Fruit fly (Drosophila melanogaster) S2 (cell line): ENCODE data around the gene fh.

Experiments
- CG8478 ChIP-seq: fragments of >200 bp; optimal IDR thresholded peaks from 2 replicates; lab custom pipeline; 2018
- CTCF ChIP-seq, 2 experiments: fragments of >200 bp; optimal IDR thresholded peaks; 2 replicates each; lab custom pipeline; 2018

The fh gene

dm6 chrX:9148989-9149522 is at the start of gene fh, which contains the start of gene Bap111:
Gene fh, minus strand, starts transcription at chrX:9149071.
Gene Bap111, plus strand, starts transcription at chrX:9149309.
- TF ChIP-seq CTCF (optimal IDR thresholded peaks at IDR 0.05; lab: Kevin White, UChicago), result no peak
- TF ChIP-seq CG8478 (lab: Kevin White, UChicago), result no peak

dm6 chrX:9196362-9196761 is 47.5 kb upstream of the fh start, which contains the start of gene CG12118:
Gene CG12118, minus strand, starts transcription at chrX:9196414.
- TF ChIP-seq CG8478 (lab: Kevin White, UChicago), result no peak
- no peak for TF ChIP-seq CTCF (optimal IDR thresholded peaks at IDR 0.05; lab: Kevin White, UChicago)

DNA sequence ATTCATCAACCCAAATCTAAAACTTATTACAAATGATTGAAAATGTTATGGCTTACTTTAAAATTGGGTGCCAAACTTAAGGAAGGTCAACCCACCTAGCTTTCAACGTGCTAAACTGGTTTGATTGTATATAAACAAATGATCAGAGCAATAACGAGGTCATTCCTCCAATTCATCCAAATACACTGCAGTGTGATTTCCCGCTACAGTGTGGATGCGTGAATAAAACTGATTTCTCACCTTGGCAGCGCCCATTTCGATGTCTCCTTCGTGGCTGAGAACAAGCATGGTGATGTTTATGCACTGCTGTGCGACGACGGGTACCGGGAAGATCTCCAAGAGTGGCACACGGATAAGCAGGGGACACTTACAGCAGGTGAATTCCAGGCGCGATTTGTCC is 46.4 kb upstream of the fh start:
- TF ChIP-seq CG8478 (lab: Kevin White, UChicago), result no peak
- no peak for TF ChIP-seq CTCF (optimal IDR thresholded peaks at IDR 0.05; lab: Kevin White, UChicago)

DNA sequence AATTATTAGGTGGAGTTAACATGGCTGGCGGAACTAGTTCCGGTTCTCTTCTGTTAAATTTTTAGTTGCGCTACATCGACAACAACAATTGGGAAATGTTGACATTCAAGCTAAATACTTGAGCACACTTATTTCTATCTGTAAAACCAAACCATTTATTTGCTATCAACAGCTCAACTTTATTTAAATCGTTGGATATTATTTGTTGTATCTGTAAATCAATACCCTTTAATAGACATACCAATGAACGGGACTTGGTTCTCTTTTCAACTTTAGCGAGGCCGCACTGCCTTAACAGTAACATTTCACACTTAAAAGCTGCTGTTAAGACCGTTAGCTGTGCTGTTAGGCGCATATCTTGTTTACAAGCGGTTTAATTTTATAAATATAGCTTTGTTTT is 44.7 kb upstream of the fh start, which contains the start of gene CG12106:
Gene CG12106, plus strand, starts transcription at position 295 of the 400 bp plus-strand sequence.
- no peak for TF ChIP-seq CTCF (optimal IDR thresholded peaks at IDR 0.05; lab: Kevin White, UChicago)
- TF ChIP-seq CG8478 (lab: Kevin White, UChicago), result no peak

DNA sequence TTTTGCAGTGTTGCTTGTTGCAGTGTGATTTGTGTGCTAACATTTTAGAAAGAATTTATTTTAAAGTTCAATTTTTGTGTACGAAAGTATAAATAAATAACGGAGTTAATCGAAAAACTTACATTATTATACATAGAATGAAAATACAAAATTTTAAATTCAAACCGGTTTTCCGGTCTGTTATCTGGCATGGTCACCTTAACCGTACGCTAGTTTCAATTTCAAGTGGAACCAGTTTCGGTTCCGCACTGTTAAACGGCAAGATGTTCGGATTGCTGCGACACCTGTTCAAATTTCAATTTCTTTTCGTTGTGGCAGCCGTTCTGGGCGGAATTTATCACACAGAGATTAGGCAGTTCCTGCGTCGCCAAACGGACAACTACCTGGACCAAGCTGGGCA is 43.6 kb upstream of the fh start, which contains the start of gene CG12056:
Gene CG12056, plus strand, starts transcription at position 241 of the 400 bp plus-strand sequence.
- TF ChIP-seq CG8478 (lab: Kevin White, UChicago) (no peak), CTCF (optimal IDR thresholded peaks at IDR 0.05; lab: Kevin White, UChicago) (no peak)

dm6 chrX:9191357-9191756 is 42.5 kb upstream of the fh start, which contains the start of gene CG12057:
Gene CG12057, plus strand, starts transcription at chrX:9191657.
- no peak for TF ChIP-seq CG8478 (lab: Kevin White, UChicago)
- TF ChIP-seq CTCF (optimal IDR thresholded peaks at IDR 0.05; lab: Kevin White, UChicago), result no peak

dm6 chrX:9190555-9191184 is 41.8 kb upstream of the fh start, which contains the start of gene CG12115:
Gene CG12115, minus strand, starts transcription at chrX:9190605.
- TF ChIP-seq CG8478 (lab: Kevin White, UChicago) (no peak), CTCF (optimal IDR thresholded peaks at IDR 0.05; lab: Kevin White, UChicago) (no peak)

DNA sequence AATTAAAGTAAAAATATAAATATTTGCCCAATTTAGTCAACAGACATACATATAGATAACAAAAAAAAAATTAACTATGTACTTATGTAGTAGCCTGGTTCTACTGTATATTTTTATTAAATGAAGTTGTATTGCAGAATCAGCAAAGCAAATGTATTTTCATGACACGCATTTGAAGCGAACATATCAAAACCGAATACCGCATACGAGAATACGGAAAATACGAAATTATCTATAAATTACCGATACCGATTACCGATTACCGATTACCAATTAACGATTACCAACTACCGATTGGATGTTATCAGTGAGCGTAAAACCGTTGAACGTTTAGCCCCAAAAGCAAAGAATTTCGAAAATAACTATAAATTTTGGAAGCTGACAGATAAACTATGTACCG is 38.6 kb upstream of the fh start:
- TF ChIP-seq CG8478 (lab: Kevin White, UChicago), result no peak
- no peak for TF ChIP-seq CTCF (optimal IDR thresholded peaks at IDR 0.05; lab: Kevin White, UChicago)

DNA sequence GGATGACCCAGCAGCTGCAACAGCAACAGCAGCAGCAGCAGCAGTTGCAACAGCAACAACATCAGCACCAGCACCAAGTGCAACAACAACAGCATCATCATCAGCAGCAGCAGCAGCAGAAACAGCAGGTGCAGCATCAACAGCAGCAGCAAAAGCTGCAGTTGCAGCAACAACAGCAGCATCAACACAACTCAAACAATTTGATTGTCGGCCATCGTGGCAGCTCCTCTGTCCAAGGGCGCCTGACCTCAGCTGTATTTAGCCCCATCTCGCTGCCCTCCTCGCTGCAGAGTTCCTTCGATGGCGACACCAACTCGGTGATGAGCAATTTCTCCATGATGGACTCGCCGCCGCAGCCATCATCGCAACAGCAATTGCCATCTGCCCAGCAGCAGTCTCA is 19.4 kb upstream of the fh start:
- TF ChIP-seq CG8478 (lab: Kevin White, UChicago) (no peak), CTCF (optimal IDR thresholded peaks at IDR 0.05; lab: Kevin White, UChicago) (no peak)

dm6 chrX:9164510-9165506 is 15.9 kb upstream of the fh start:
- TF ChIP-seq CTCF (optimal IDR thresholded peaks at IDR 0.05; lab: Kevin White, UChicago), result no peak
- no peak for TF ChIP-seq CG8478 (lab: Kevin White, UChicago)

dm6 chrX:9163645-9164509 is 15.0 kb upstream of the fh start:
- TF ChIP-seq CG8478 (lab: Kevin White, UChicago) (no peak), CTCF (optimal IDR thresholded peaks at IDR 0.05; lab: Kevin White, UChicago) (no peak)

dm6 chrX:9163110-9163509 is 14.2 kb upstream of the fh start, which contains the start of gene mei-P26:
Gene mei-P26, plus strand, starts transcription at chrX:9163255.
- TF ChIP-seq CTCF (optimal IDR thresholded peaks at IDR 0.05; lab: Kevin White, UChicago) (no peak), CG8478 (lab: Kevin White, UChicago) (no peak)

dm6 chrX:9161912-9162311 is 13.0 kb upstream of the fh start, which contains the start of the genes Zpr1 and CG44532:
Gene Zpr1, minus strand, starts transcription at chrX:9162090.
Gene CG44532, plus strand, starts transcription at chrX:9162092.
- TF ChIP-seq CTCF (optimal IDR thresholded peaks at IDR 0.05; lab: Kevin White, UChicago) (no peak), CG8478 (lab: Kevin White, UChicago) (no peak)
